Worm (Caenorhabditis elegans) whole organism, L3 larva: ENCODE data around the gene F55G7.3.
A peak's percentile ranks its signal among the peaks of the same experiment; 100 is the strongest.

Experiments
- R02D3.7 ChIP-seq: fragments of 150-350 bp; optimal IDR thresholded peaks from 2 replicates; lab custom pipeline; 2014; ENCODE audit warnings: missing biosample characterization, missing genetic modification characterization
- ZK546.5 ChIP-seq: sonication (generic microtip); optimal IDR thresholded peaks from 2 replicates; lab custom pipeline; 2017; ENCODE audit warnings: missing biosample characterization, missing genetic modification characterization
- egl-27 ChIP-seq: sonication (generic microtip); optimal IDR thresholded peaks from 4 replicates; lab custom pipeline; 2017; ENCODE audit warnings: missing biosample characterization, missing genetic modification reagents, missing genetic modification characterization
- nhr-12 ChIP-seq: fragments of 150-350 bp; optimal IDR thresholded peaks from 2 replicates; lab custom pipeline; 2014; ENCODE audit warnings: missing biosample characterization, missing genetic modification characterization
- nhr-237 ChIP-seq: fragments of 150-350 bp; optimal IDR thresholded peaks from 2 replicates; lab custom pipeline; 2014; ENCODE audit warnings: missing biosample characterization, missing genetic modification characterization
- nhr-77 ChIP-seq: fragments of 150-350 bp; optimal IDR thresholded peaks from 2 replicates; lab custom pipeline; 2014; ENCODE audit warnings: missing biosample characterization, missing genetic modification characterization
- pqm-1 ChIP-seq: fragments of 150-350 bp; optimal IDR thresholded peaks from 2 replicates; lab custom pipeline; 2017; ENCODE audit warnings: missing biosample characterization, missing genetic modification characterization, inconsistent platforms
- snpc-4 ChIP-seq: fragments of 150-350 bp; optimal IDR thresholded peaks from 2 replicates; lab custom pipeline; 2014; ENCODE audit warnings: missing biosample characterization, missing genetic modification characterization
- tbx-2 ChIP-seq: sonication (generic microtip); optimal IDR thresholded peaks from 2 replicates; lab custom pipeline; 2016; ENCODE audit warnings: mild to moderate bottlenecking, missing genetic modification characterization, missing compliant biosample characterization
- unc-39 ChIP-seq: sonication (generic microtip); optimal IDR thresholded peaks from 4 replicates; lab custom pipeline; 2017; ENCODE audit warnings: missing biosample characterization, missing genetic modification characterization
- unc-62 ChIP-seq: fragments of 150-350 bp; sonication (generic microtip); optimal IDR thresholded peaks from 4 replicates; lab custom pipeline; 2014; ENCODE audit warnings: missing biosample characterization, missing genetic modification reagents, missing genetic modification characterization

DNA sequence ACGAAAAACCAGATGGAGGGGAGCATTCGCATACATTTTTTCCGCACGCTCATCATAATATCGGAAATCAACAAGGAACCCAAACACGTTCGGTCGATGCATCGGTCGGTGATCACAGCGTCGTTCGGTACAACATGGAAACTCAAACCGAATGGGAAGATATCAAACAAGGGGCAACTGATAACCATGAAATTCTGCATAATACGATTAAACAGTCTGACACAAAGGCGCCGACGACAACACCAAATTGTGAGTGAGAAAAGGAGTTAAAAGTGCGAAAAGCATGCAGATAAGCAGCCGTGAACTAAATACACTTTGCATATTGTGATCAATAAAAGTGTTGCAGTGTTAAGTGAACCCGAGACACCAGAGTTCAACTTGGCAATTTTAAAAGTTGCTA lies 16.6 kb downstream of the F55G7.3 start:
- TF ChIP-seq R02D3.7 (tag; lab: Kevin White, UChicago) (no peak), unc-62 (GFP tag; lab: Kevin White, UChicago) (no peak), nhr-77 (no peak), egl-27 (tag; lab: Kevin White, UChicago) (no peak), pqm-1 (tag; lab: Kevin White, UChicago) (peak; percentile 3), ZK546.5 (tag; lab: Kevin White, UChicago) (no peak), nhr-12 (tag; lab: Kevin White, UChicago) (no peak), nhr-237 (tag; lab: Kevin White, UChicago) (no peak), snpc-4 (no peak), tbx-2 (no peak), unc-39 (tag; lab: Kevin White, UChicago) (no peak)
